Fruit fly (Drosophila melanogaster) whole organism, embryonic: Measurements from ENCODE around the gene vkg.
A peak's percentile ranks its signal among the peaks of the same experiment; 100 is the strongest.

Experiments
- B-H1 ChIP-seq: fragments of 200-800 bp; sonication (Bioruptor generic); IDR thresholded peaks from 3 replicates; pipeline ENCODE4 v1.3.6; 2022; ENCODE audit warnings: missing biosample characterization, missing genetic modification characterization
- CG10267 ChIP-seq: fragments of 200-800 bp; sonication (Bioruptor generic); optimal IDR thresholded peaks from 2 replicates; lab custom pipeline; 2018; ENCODE audit warnings: missing biosample characterization, mild to moderate bottlenecking, missing genetic modification characterization, moderate library complexity
- CG10274 ChIP-seq: fragments of 200-800 bp; sonication (Bioruptor generic); optimal IDR thresholded peaks from 3 replicates; lab custom pipeline; 2017; ENCODE audit warnings: missing biosample characterization, mild to moderate bottlenecking, missing genetic modification characterization
- CG10959 ChIP-seq: fragments of 200-800 bp; sonication (Bioruptor generic); IDR thresholded peaks from 2 replicates; pipeline ENCODE4 v1.3.6; 2022; ENCODE audit warnings: missing biosample characterization, missing genetic modification characterization
- CG11398 ChIP-seq: fragments of 200-800 bp; sonication (Bioruptor generic); optimal IDR thresholded peaks from 2 replicates; lab custom pipeline; 2016; ENCODE audit warnings: missing biosample characterization, missing genetic modification characterization
- CG11504 ChIP-seq: fragments of 200-800 bp; sonication (Bioruptor generic); optimal IDR thresholded peaks from 3 replicates; lab custom pipeline; 2019; ENCODE audit warnings: missing biosample characterization, mild to moderate bottlenecking, missing genetic modification characterization, moderate library complexity
- CG11723 ChIP-seq: fragments of 200-800 bp; sonication (Bioruptor generic); optimal IDR thresholded peaks from 2 replicates; lab custom pipeline; 2017; ENCODE audit warnings: missing biosample characterization, mild to moderate bottlenecking, missing genetic modification characterization
- CG12071 ChIP-seq: fragments of 200-800 bp; sonication (Bioruptor generic); optimal IDR thresholded peaks from 3 replicates; lab custom pipeline; 2018; ENCODE audit warnings: missing biosample characterization, mild to moderate bottlenecking, missing genetic modification characterization
- CG12299 ChIP-seq: fragments of 200-800 bp; sonication (Bioruptor generic); optimal IDR thresholded peaks from 2 replicates; lab custom pipeline; 2018; ENCODE audit warnings: missing biosample characterization, mild to moderate bottlenecking, missing genetic modification characterization
- CG13287 ChIP-seq: fragments of 200-800 bp; sonication (Bioruptor generic); IDR thresholded peaks from 2 replicates; pipeline ENCODE4 v1.3.6; 2022; ENCODE audit warnings: missing biosample characterization, missing genetic modification characterization; ENCODE audit not compliant: partially characterized antibody
- CG14860 ChIP-seq: fragments of 200-800 bp; sonication (Bioruptor generic); IDR thresholded peaks from 3 replicates; pipeline ENCODE4 v1.3.6; 2022; ENCODE audit warnings: missing biosample characterization, missing genetic modification characterization; ENCODE audit not compliant: partially characterized antibody
- CG15514 ChIP-seq: fragments of 200-800 bp; sonication (Bioruptor generic); optimal IDR thresholded peaks from 3 replicates; lab custom pipeline; 2017; ENCODE audit warnings: missing biosample characterization, missing genetic modification characterization, mild to moderate bottlenecking, moderate library complexity, missing genetic modification reagents
- CG17568 ChIP-seq: fragments of 200-800 bp; sonication (Bioruptor generic); optimal IDR thresholded peaks from 2 replicates; lab custom pipeline; 2018; ENCODE audit warnings: missing biosample characterization, mild to moderate bottlenecking, missing genetic modification characterization, moderate library complexity
- CG17802 ChIP-seq: fragments of 200-800 bp; sonication (Bioruptor generic); optimal IDR thresholded peaks from 2 replicates; lab custom pipeline; 2018; ENCODE audit warnings: missing biosample characterization, mild to moderate bottlenecking, missing genetic modification characterization, moderate library complexity
- CG18599 ChIP-seq: fragments of 200-800 bp; sonication (Bioruptor generic); optimal IDR thresholded peaks from 3 replicates; lab custom pipeline; 2017; ENCODE audit warnings: missing biosample characterization, missing genetic modification characterization, mild to moderate bottlenecking, moderate library complexity, missing genetic modification reagents
- CG18619 ChIP-seq: fragments of 200-800 bp; sonication (Bioruptor generic); optimal IDR thresholded peaks from 3 replicates; lab custom pipeline; 2017; ENCODE audit warnings: missing biosample characterization, mild to moderate bottlenecking, missing genetic modification characterization
- CG30020 ChIP-seq: fragments of 200-800 bp; optimal IDR thresholded peaks from 2 replicates; lab custom pipeline; 2019; ENCODE audit warnings: missing biosample characterization, mild to moderate bottlenecking, missing genetic modification characterization, moderate library complexity
- CG3065 ChIP-seq: fragments of 200-800 bp; sonication (Bioruptor generic); optimal IDR thresholded peaks from 2 replicates; lab custom pipeline; 2016; ENCODE audit warnings: missing biosample characterization, missing genetic modification characterization
- CG31224 ChIP-seq: fragments of 200-800 bp; sonication (Bioruptor generic); IDR thresholded peaks from 2 replicates; pipeline ENCODE4 v1.3.6; 2022; ENCODE audit warnings: missing biosample characterization, missing genetic modification characterization
- CG32772 ChIP-seq: fragments of 200-800 bp; sonication (Bioruptor generic); IDR thresholded peaks from 2 replicates; pipeline ENCODE4 v1.3.6; 2022; ENCODE audit warnings: missing biosample characterization, missing genetic modification characterization
- CG3726 ChIP-seq: fragments of 200-800 bp; sonication (Bioruptor generic); IDR thresholded peaks from 3 replicates; pipeline ENCODE4, ENCODE4 v1.3.6; 2022; ENCODE audit warnings: missing biosample characterization, missing genetic modification characterization
- CG3847 ChIP-seq: fragments of 200-800 bp; sonication (Bioruptor generic); IDR thresholded peaks from 2 replicates; pipeline ENCODE4 v1.3.6; 2022; ENCODE audit warnings: missing biosample characterization, missing genetic modification characterization
- CG7556 ChIP-seq: fragments of 200-800 bp; sonication (Bioruptor generic); optimal IDR thresholded peaks from 2 replicates; lab custom pipeline; 2017; ENCODE audit warnings: missing biosample characterization, mild to moderate bottlenecking, missing genetic modification characterization
- CG8281 ChIP-seq: fragments of 200-800 bp; sonication (Bioruptor generic); optimal IDR thresholded peaks from 2 replicates; lab custom pipeline; 2018; ENCODE audit warnings: missing biosample characterization, mild to moderate bottlenecking, missing genetic modification characterization, moderate library complexity
- CG8765 ChIP-seq: fragments of 200-800 bp; sonication (Bioruptor generic); IDR thresholded peaks from 2 replicates; pipeline ENCODE4 v1.3.6; 2022; ENCODE audit warnings: missing biosample characterization, missing genetic modification characterization
- Doc3 ChIP-seq: fragments of 200-800 bp; sonication (Bioruptor generic); IDR thresholded peaks from 3 replicates; pipeline ENCODE4 v1.3.6; 2022; ENCODE audit warnings: missing biosample characterization, missing genetic modification characterization; ENCODE audit not compliant: partially characterized antibody
- Drgx ChIP-seq: fragments of 200-800 bp; sonication (Bioruptor generic); IDR thresholded peaks from 2 replicates; pipeline ENCODE4 v1.3.6; 2022; ENCODE audit warnings: missing biosample characterization, missing genetic modification characterization
- HLH3B ChIP-seq: fragments of 200-800 bp; sonication (Bioruptor generic); IDR thresholded peaks from 2 replicates; pipeline ENCODE4 v1.3.6; 2022; ENCODE audit warnings: missing biosample characterization, missing genetic modification characterization
- HLH4C ChIP-seq: fragments of 200-800 bp; sonication (Bioruptor generic); IDR thresholded peaks from 3 replicates; pipeline ENCODE4 v1.3.6; 2022; ENCODE audit warnings: missing biosample characterization, missing genetic modification characterization; ENCODE audit not compliant: partially characterized antibody
- Hr39 ChIP-seq: fragments of >200 bp; optimal IDR thresholded peaks from 2 replicates; lab custom pipeline; 2017
- Jarid2 ChIP-seq: fragments of 200-800 bp; sonication (Bioruptor generic); optimal IDR thresholded peaks from 3 replicates; lab custom pipeline; 2017; ENCODE audit warnings: mild to moderate bottlenecking, missing biosample characterization, missing genetic modification reagents, missing genetic modification characterization
- Sry-β ChIP-seq: fragments of 200-800 bp; sonication (Bioruptor generic); optimal IDR thresholded peaks from 2 replicates; lab custom pipeline; 2018; ENCODE audit warnings: missing biosample characterization, mild to moderate bottlenecking, missing genetic modification characterization, moderate library complexity
- bcd ChIP-seq: fragments of 200-800 bp; sonication (Bioruptor generic); optimal IDR thresholded peaks from 2 replicates; lab custom pipeline; 2017; ENCODE audit warnings: missing biosample characterization, mild to moderate bottlenecking, missing genetic modification characterization
- br ChIP-seq: fragments of >200 bp; optimal IDR thresholded peaks from 2 replicates; lab custom pipeline; 2017
- chinmo ChIP-seq: fragments of 200-800 bp; sonication (Bioruptor generic); IDR thresholded peaks from 4 replicates; pipeline ENCODE4 v1.3.6; 2022; ENCODE audit warnings: missing biosample characterization, missing genetic modification characterization; ENCODE audit not compliant: partially characterized antibody
- ci ChIP-seq: fragments of 200-800 bp; sonication (Bioruptor generic); IDR thresholded peaks from 3 replicates; pipeline ENCODE4 v1.3.6; 2022; ENCODE audit warnings: missing biosample characterization, missing genetic modification characterization
- dan ChIP-seq: fragments of 200-800 bp; sonication (Bioruptor generic); IDR thresholded peaks from 2 replicates; pipeline ENCODE4 v1.3.6; 2022; ENCODE audit warnings: missing biosample characterization, missing genetic modification characterization
- danr ChIP-seq: fragments of 200-800 bp; sonication (Bioruptor generic); IDR thresholded peaks from 2 replicates; pipeline ENCODE4 v1.3.6; 2022; ENCODE audit warnings: missing biosample characterization, missing genetic modification characterization
- dati ChIP-seq: fragments of 200-800 bp; sonication (Bioruptor generic); IDR thresholded peaks from 2 replicates; pipeline ENCODE4 v1.3.6; 2022; ENCODE audit warnings: missing biosample characterization, missing genetic modification characterization
- dpn ChIP-seq, 2 experiments: fragments of 200-800 bp; sonication (Bioruptor generic); optimal IDR thresholded peaks; 3 replicates each; lab custom pipeline; 2016; ENCODE audit warnings: missing biosample characterization in 2 of 2, missing genetic modification characterization in 2 of 2
- ems ChIP-seq: fragments of 200-800 bp; sonication (Bioruptor generic); optimal IDR thresholded peaks from 3 replicates; lab custom pipeline; 2016; ENCODE audit warnings: missing biosample characterization, missing genetic modification characterization
- fru ChIP-seq: fragments of >200 bp; optimal IDR thresholded peaks from 2 replicates; lab custom pipeline; 2017
- her ChIP-seq: fragments of 200-800 bp; sonication (Bioruptor generic); optimal IDR thresholded peaks from 2 replicates; lab custom pipeline; 2016; ENCODE audit warnings: missing biosample characterization, missing genetic modification characterization
- lola ChIP-seq, 3 experiments: fragments of >200 bp in 2 of 3; fragments of 200-800 bp in 1 of 3; sonication (Bioruptor generic) in 1 of 3; optimal IDR thresholded peaks; 2 replicates each; lab custom pipeline; 2017 to 2019; ENCODE audit warnings: missing biosample characterization in 3 of 3, missing genetic modification characterization in 3 of 3, mild to moderate bottlenecking in 1 of 3, moderate library complexity in 1 of 3
- mam ChIP-seq: fragments of 200-800 bp; sonication (Bioruptor generic); optimal IDR thresholded peaks from 3 replicates; lab custom pipeline; 2016; ENCODE audit warnings: missing biosample characterization, missing genetic modification characterization
- nmo ChIP-seq: fragments of 200-800 bp; sonication (Bioruptor generic); optimal IDR thresholded peaks from 2 replicates; lab custom pipeline; 2018; ENCODE audit warnings: missing biosample characterization, mild to moderate bottlenecking, missing genetic modification characterization, moderate library complexity
- p53 ChIP-seq: fragments of 200-800 bp; sonication (Bioruptor generic); optimal IDR thresholded peaks from 2 replicates; lab custom pipeline; 2016; ENCODE audit warnings: missing biosample characterization, missing genetic modification characterization
- rib ChIP-seq: fragments of 200-800 bp; sonication (Bioruptor generic); IDR thresholded peaks from 2 replicates; pipeline ENCODE4 v1.3.6; 2022; ENCODE audit warnings: missing biosample characterization, missing genetic modification characterization
- run ChIP-seq: fragments of 200-800 bp; sonication (Bioruptor generic); optimal IDR thresholded peaks from 3 replicates; lab custom pipeline; 2018; ENCODE audit warnings: missing biosample characterization, mild to moderate bottlenecking, missing genetic modification characterization
- unc-4 ChIP-seq: fragments of 200-800 bp; sonication (Bioruptor generic); IDR thresholded peaks from 2 replicates; pipeline ENCODE4 v1.3.6; 2022; ENCODE audit warnings: missing biosample characterization, missing genetic modification characterization; ENCODE audit not compliant: partially characterized antibody
- vfl ChIP-seq: fragments of 200-800 bp; sonication (Bioruptor generic); optimal IDR thresholded peaks from 2 replicates; lab custom pipeline; 2016; ENCODE audit warnings: missing biosample characterization, missing genetic modification characterization

vkg gene

dm6 chr2L:5010784-5011260, 17.2 kb downstream of the vkg start, which contains the start of the genes CG31917, Tfb5 and SelT (continued):
- TF ChIP-seq CG17568 (GFP tag; lab: Kevin White, UChicago) (no peak), br (lab: Kevin White, UChicago) (no peak), CG15514 (GFP tag; lab: Kevin White, UChicago) (peak; percentile 60), mam (peak; percentile 68), CG30020 (tag; lab: Kevin White, UChicago) (no peak), CG31224 (GFP tag; lab: Robert Waterston, UW) (no peak), CG10959 (GFP tag; lab: Robert Waterston, UW) (no peak), CG7556 (peak; percentile 47), CG8765 (GFP tag; lab: Robert Waterston, UW) (no peak), bcd (GFP tag; lab: Kevin White, UChicago) (peak; percentile 32), Jarid2 (GFP tag; lab: Kevin White, UChicago) (no peak), chinmo (GFP tag; lab: Robert Waterston, UW) (no peak), CG18599 (GFP tag; lab: Kevin White, UChicago) (peak; percentile 43), unc-4 (GFP tag; lab: Robert Waterston, UW) (peak; percentile 79), CG3726 (GFP tag; lab: Robert Waterston, UW) (no peak), dati (GFP tag; lab: Robert Waterston, UW) (no peak), dan (no peak), danr (GFP tag; lab: Robert Waterston, UW) (peak; percentile 34; the same call in 1 of the 2 replicates), her (GFP tag; lab: Kevin White, UChicago) (peak; percentile 24), CG10267 (tag; lab: Kevin White, UChicago) (peak; percentile 52), vfl (GFP tag; lab: Kevin White, UChicago) (peak; percentile 58), CG12299 (peak; percentile 59), CG3065 (GFP tag; lab: Kevin White, UChicago) (no peak), HLH4C (peak; percentile 65), CG11398 (GFP tag; lab: Kevin White, UChicago) (no peak), HLH3B (GFP tag; lab: Robert Waterston, UW) (peak; percentile 45; the same call in 1 of the 2 replicates), CG18619 (GFP tag; lab: Kevin White, UChicago) (no peak), CG11723 (no peak), ci (GFP tag; lab: Robert Waterston, UW) (no peak), lola (GFP tag; optimal IDR thresholded peaks at IDR 0.05; lab: Kevin White, UChicago) (peak in 1 of 3 experiments; percentile 50), fru (no peak), CG17802 (tag; lab: Kevin White, UChicago) (peak; percentile 36), p53 (no peak), ems (peak; percentile 8), CG13287 (GFP tag; lab: Robert Waterston, UW) (peak; percentile 85), CG8281 (tag; lab: Kevin White, UChicago) (no peak), CG14860 (GFP tag; lab: Robert Waterston, UW) (0 out of 3 replicates have a peak, but pooled peaks have one; percentile 42), Doc3 (peak; percentile 83), CG12071 (GFP tag; lab: Kevin White, UChicago) (no peak), Drgx (no peak), CG3847 (GFP tag; lab: Robert Waterston, UW) (peak; percentile 58), run (tag; lab: Kevin White, UChicago) (no peak), CG10274 (no peak), CG32772 (no peak), Hr39 (lab: Kevin White, UChicago) (no peak), Sry-β (peak; percentile 96), CG11504 (peak; percentile 65), dpn (GFP tag; optimal IDR thresholded peaks at IDR 0.05; lab: Kevin White, UChicago) (peak; percentile 16 to 67), B-H1 (GFP tag; lab: Robert Waterston, UW) (no peak), rib (no peak), nmo (GFP tag; lab: Kevin White, UChicago) (peak; percentile 76)
